Worm (Caenorhabditis elegans): ENCODE results near the gene H20E11.1.

- TF ChIP-seq pag-3 (tag; optimal IDR thresholded peaks at IDR 0.05; ENCODE audit: borderline replicate concordance) (no peak), pha-4 (tag; optimal IDR thresholded peaks at IDR 0.05) (no peak), nhr-232 (tag; optimal IDR thresholded peaks at IDR 0.05) (no peak), ttx-3 (tag; optimal IDR thresholded peaks at IDR 0.05) (no peak), ahr-1 (tag; optimal IDR thresholded peaks at IDR 0.05) (no peak), ets-4 (tag; optimal IDR thresholded peaks at IDR 0.05) (no peak), K02D7.2 (tag; optimal IDR thresholded peaks at IDR 0.05) (no peak), hlh-6 (tag; optimal IDR thresholded peaks at IDR 0.05) (no peak), ama-1 (optimal IDR thresholded peaks at IDR 0.05) (no peak)
Measured at ce11 chrIV:6811808-6812207, 18.1 kb upstream of the H20E11.1 start, which contains the start of gene ceh-48.

Data from whole organism, late embryonic.